Comparison of ENCODE assay signal across 2 fruit fly cellular contexts in genomic region chr3L:21450486-21450885, dm6.
TF ChIP-seq lines count a peak whose summit lies in the region.

No protein-coding gene starts in this region.

- TF ChIP-seq CTCF in whole organism, embryonic (GFP tag; optimal IDR thresholded peaks at IDR 0.05; lab: Kevin White, UChicago) = no peak

TF ChIP-seq in whole organism, embryonic, 481 proteins besides CTCF, POLR2A, EP300 and RAD21:
- TF ChIP-seq z (GFP tag; IDR thresholded peaks at IDR 0.05; lab: Robert Waterston, UW) = no peak
- TF ChIP-seq NK7.1 (GFP tag; optimal IDR thresholded peaks at IDR 0.05; lab: Kevin White, UChicago) = no peak
- no peak for TF ChIP-seq dmrt11E (tag; optimal IDR thresholded peaks at IDR 0.05; lab: Kevin White, UChicago)
- TF ChIP-seq Jarid2 (GFP tag; optimal IDR thresholded peaks at IDR 0.05; lab: Kevin White, UChicago) = no peak
- no peak for TF ChIP-seq abd-A (tag; optimal IDR thresholded peaks at IDR 0.05; lab: Kevin White, UChicago)
- TF ChIP-seq ttk (GFP tag; IDR thresholded peaks at IDR 0.05; lab: Robert Waterston, UW) = no peak
- TF ChIP-seq zen2 (GFP tag; IDR thresholded peaks at IDR 0.05; lab: Robert Waterston, UW; ENCODE audit: partially characterized antibody) = 0 out of 3 replicates have a peak, but pooled peaks have one; percentile 9
- TF ChIP-seq H2.0 (GFP tag; IDR thresholded peaks at IDR 0.05; lab: Robert Waterston, UW) = no peak
- no peak for TF ChIP-seq HLH54F (GFP tag; optimal IDR thresholded peaks at IDR 0.05; lab: Kevin White, UChicago)
- no peak for TF ChIP-seq hkb (optimal IDR thresholded peaks at IDR 0.05; lab: Kevin White, UChicago)
- no peak for TF ChIP-seq hkb (GFP tag; IDR thresholded peaks at IDR 0.05; lab: Robert Waterston, UW)
- TF ChIP-seq CG11695 (GFP tag; IDR thresholded peaks at IDR 0.05; lab: Robert Waterston, UW) = peak; percentile 39; the same call in 1 of the 3 replicates
- no peak for TF ChIP-seq hbn (GFP tag; IDR thresholded peaks at IDR 0.05; lab: Robert Waterston, UW; ENCODE audit: partially characterized antibody)
- no peak for TF ChIP-seq CG5180 (GFP tag; optimal IDR thresholded peaks at IDR 0.05; lab: Kevin White, UChicago)
- TF ChIP-seq Hr51 (GFP tag; optimal IDR thresholded peaks at IDR 0.05; lab: Kevin White, UChicago) = no peak
- 0 out of 2 replicates have a peak, but pooled peaks have one; percentile 20 for TF ChIP-seq NFAT (GFP tag; IDR thresholded peaks at IDR 0.05; lab: Robert Waterston, UW)
- TF ChIP-seq CG8359 (GFP tag; optimal IDR thresholded peaks at IDR 0.05; lab: Kevin White, UChicago; ENCODE audit: borderline replicate concordance) = no peak
- no peak for TF ChIP-seq CG9727 (GFP tag; optimal IDR thresholded peaks at IDR 0.05; lab: Kevin White, UChicago)
- no peak for TF ChIP-seq CG1603 (tag; optimal IDR thresholded peaks at IDR 0.05; lab: Kevin White, UChicago)
- no peak for TF ChIP-seq wor (GFP tag; IDR thresholded peaks at IDR 0.05; lab: Robert Waterston, UW)
- TF ChIP-seq CG6765 (GFP tag; optimal IDR thresholded peaks at IDR 0.05; lab: Kevin White, UChicago) = no peak
- TF ChIP-seq ase (GFP tag; IDR thresholded peaks at IDR 0.05; lab: Robert Waterston, UW) = peak; percentile 16; the same call in 1 of the 3 replicates
- TF ChIP-seq pan (optimal IDR thresholded peaks at IDR 0.05; lab: Kevin White, UChicago) = no peak
- TF ChIP-seq pan (GFP tag; optimal IDR thresholded peaks at IDR 0.05 in 1 of 2, IDR thresholded peaks at IDR 0.05 in 1 of 2) = peak in 1 of 2 experiments; percentile 66
- no peak for TF ChIP-seq CG15011 (GFP tag; optimal IDR thresholded peaks at IDR 0.05; lab: Kevin White, UChicago)
- TF ChIP-seq Taf1 (GFP tag; IDR thresholded peaks at IDR 0.05; lab: Robert Waterston, UW) = no peak
- no peak for TF ChIP-seq CG2875 (GFP tag; optimal IDR thresholded peaks at IDR 0.05; lab: Kevin White, UChicago)
- TF ChIP-seq GATAe (GFP tag; conservative IDR thresholded peaks at IDR 0.05; lab: Robert Waterston, UW) = no peak
- TF ChIP-seq CG1602 (GFP tag; optimal IDR thresholded peaks at IDR 0.05; lab: Kevin White, UChicago) = no peak
- no peak for TF ChIP-seq Meics (GFP tag; optimal IDR thresholded peaks at IDR 0.05; lab: Kevin White, UChicago)
- no peak for TF ChIP-seq CG33557 (GFP tag; optimal IDR thresholded peaks at IDR 0.05; lab: Kevin White, UChicago)
- no peak for TF ChIP-seq tgo (GFP tag; IDR thresholded peaks at IDR 0.05; lab: Robert Waterston, UW)
- peak; percentile 37 for TF ChIP-seq grau (tag; optimal IDR thresholded peaks at IDR 0.05; lab: Kevin White, UChicago)
- TF ChIP-seq aop (GFP tag; IDR thresholded peaks at IDR 0.05; lab: Robert Waterston, UW) = no peak
- TF ChIP-seq Med (GFP tag; lab: Kevin White, UChicago) = peak; percentile 15
- no peak for TF ChIP-seq unc-4 (GFP tag; IDR thresholded peaks at IDR 0.05; lab: Robert Waterston, UW; ENCODE audit: partially characterized antibody)
- TF ChIP-seq CG16779 (GFP tag; IDR thresholded peaks at IDR 0.05; lab: Robert Waterston, UW) = no peak
- no peak for TF ChIP-seq CG8944 (GFP tag; optimal IDR thresholded peaks at IDR 0.05; lab: Kevin White, UChicago)
- TF ChIP-seq CG11456 (GFP tag; IDR thresholded peaks at IDR 0.05; lab: Robert Waterston, UW) = peak; percentile 59; the same call in 1 of the 3 replicates

TF ChIP-seq in whole organism, prepupa, 60 proteins besides CTCF, POLR2A, EP300 and RAD21:
- TF ChIP-seq fd85E (GFP tag; optimal IDR thresholded peaks at IDR 0.05; lab: Kevin White, UChicago) = no peak
- peak; percentile 16 for TF ChIP-seq Eip78C (GFP tag; lab: Kevin White, UChicago)
